Fruit fly (Drosophila melanogaster) S2 (cell line): ENCODE measurements around the gene CG6962.

Experiments used
- CG8478 ChIP-seq: fragments of >200 bp; optimal IDR thresholded peaks from 2 replicates; lab custom pipeline; 2018
- CTCF ChIP-seq, 2 experiments: fragments of >200 bp; optimal IDR thresholded peaks; 2 replicates each; lab custom pipeline; 2018

The CG6962 gene

DNA sequence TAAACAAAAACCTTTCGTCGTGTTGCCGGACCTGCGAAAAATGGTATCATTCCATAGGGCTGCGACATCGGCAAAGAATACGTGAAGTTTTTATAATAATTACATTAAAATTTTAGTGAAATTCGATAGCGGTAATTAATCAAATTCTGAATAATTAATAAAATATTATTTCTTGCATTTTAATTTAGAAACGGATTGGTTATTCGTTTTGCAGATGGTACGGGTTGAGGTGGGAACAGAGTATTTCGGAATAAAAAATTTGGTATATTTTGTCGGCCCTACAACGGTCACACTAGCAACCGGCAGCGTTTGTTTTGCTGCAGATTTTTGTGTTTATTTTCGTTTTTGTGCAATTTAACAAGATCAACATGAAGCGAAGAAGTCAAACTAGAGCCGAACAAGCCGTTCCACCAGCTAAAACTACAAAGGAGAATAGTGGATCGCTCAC lies at the start of gene CG6962, which contains the start of gene CG31368:
Gene CG6962, minus strand, starts transcription at position 29 of the 448 bp plus-strand sequence.
Gene CG31368, plus strand, starts transcription at position 285 of the 448 bp plus-strand sequence.
- TF ChIP-seq CTCF (optimal IDR thresholded peaks at IDR 0.05; lab: Kevin White, UChicago), result no peak
- no peak for TF ChIP-seq CG8478

DNA sequence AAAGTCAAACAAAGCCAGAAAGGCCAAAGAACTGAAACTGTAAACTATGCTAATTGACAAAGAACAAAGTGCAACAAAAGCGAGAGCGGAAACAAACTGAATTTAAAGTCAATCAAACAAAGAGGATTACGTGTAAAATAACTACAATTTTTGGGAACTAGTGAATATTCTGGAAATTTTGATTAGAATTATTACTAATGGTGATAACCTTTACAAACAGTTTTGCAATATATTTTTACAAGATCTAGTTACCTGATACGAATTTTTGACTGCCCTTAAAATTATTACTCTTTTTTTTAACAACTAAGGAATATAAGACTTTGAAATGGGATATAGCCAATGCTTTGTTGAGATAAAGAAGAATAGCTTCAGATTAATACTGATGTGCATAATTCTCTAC lies 48.6 kb upstream of the CG6962 start, which contains the start of gene CG14731:
Gene CG14731, plus strand, starts transcription at position 301 of the 400 bp plus-strand sequence.
- TF ChIP-seq CTCF (optimal IDR thresholded peaks at IDR 0.05; lab: Kevin White, UChicago), result no peak
- no peak for TF ChIP-seq CG8478

DNA sequence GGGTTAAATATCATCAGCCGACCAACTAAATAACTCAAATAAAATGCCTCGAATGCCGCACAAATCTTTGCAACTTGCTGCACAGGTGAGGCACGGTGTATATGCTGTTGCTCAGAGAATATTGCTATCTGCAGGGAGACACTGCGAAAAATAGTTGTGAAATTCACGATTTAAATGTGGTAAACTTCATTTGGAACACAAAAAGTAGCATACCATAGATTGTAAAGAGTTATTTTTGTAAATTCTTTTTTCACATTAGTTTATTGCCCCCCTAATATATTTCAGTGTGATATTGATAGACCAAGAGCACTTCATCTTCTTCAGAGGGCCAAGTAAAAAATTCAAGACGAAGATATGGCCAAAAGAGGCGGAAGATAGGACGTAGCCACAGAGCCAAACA lies 38.3 kb upstream of the CG6962 start:
- no peak for TF ChIP-seq CG8478
- TF ChIP-seq CTCF (optimal IDR thresholded peaks at IDR 0.05; lab: Kevin White, UChicago), result no peak

DNA sequence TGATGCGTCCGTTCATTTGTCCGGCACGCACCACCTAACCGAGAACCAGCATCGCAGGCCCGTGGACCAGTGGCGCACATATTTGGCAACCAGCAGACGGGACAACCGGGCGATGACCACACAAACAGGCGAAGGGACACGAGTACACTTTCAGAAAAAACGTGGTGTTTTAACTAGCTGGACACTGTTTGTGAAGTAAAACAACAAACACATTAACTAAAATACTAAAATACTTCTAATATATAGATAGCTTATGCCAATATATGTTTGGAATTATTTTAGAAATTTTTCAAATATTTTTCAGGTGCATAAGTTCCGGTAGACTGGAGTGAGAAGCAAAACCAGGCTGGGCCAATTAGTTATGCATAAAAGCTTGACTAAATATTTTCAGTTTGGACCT lies 20.6 kb upstream of the CG6962 start:
- TF ChIP-seq CG8478 (no peak), CTCF (optimal IDR thresholded peaks at IDR 0.05; lab: Kevin White, UChicago) (no peak)

DNA sequence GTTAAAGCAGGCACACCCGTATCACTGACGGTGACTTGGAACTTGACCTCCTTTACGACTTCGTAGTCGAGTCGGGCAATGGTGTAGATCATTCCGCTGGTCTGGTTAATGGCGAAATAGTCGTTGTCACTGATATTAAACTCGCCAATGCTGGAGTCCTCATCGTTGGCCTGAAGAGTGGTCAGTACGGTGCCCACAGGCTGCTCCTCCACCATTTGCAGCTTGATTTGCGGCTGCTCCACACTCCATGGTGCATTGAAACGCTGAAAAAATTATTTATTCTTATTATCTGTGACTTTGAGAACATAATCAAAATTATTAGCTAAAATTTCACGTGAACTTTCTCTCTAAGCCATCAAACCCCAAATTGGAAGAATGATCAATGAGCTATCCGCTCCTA lies 14.9 kb upstream of the CG6962 start, which contains the start of gene CG34307:
Gene CG34307, plus strand, starts transcription at position 301 of the 400 bp plus-strand sequence.
- TF ChIP-seq CTCF (optimal IDR thresholded peaks at IDR 0.05; lab: Kevin White, UChicago), result no peak
- no peak for TF ChIP-seq CG8478

DNA sequence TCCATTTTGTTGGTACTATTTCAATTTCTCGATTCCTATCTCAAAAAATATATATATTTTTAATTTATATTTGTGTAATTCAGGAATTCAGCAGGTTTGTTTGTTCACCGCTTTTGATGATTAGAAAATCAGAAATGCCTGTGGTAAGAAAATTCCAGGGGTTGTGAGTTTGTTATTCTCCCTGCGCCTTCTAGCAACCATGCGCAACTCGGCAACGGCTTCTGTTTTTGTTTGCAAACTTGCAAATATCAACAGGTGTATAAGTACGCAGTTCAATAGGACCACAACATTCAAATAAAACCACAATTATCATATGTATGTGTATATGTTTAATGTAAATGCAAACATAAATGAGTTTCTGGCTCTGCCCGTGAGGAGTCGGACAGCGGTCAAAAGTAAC lies 10.9 kb upstream of the CG6962 start, which contains the start of gene Dnali1:
Gene Dnali1, minus strand, starts transcription at position 101 of the 400 bp plus-strand sequence.
- TF ChIP-seq CG8478 (no peak), CTCF (optimal IDR thresholded peaks at IDR 0.05; lab: Kevin White, UChicago) (no peak)

DNA sequence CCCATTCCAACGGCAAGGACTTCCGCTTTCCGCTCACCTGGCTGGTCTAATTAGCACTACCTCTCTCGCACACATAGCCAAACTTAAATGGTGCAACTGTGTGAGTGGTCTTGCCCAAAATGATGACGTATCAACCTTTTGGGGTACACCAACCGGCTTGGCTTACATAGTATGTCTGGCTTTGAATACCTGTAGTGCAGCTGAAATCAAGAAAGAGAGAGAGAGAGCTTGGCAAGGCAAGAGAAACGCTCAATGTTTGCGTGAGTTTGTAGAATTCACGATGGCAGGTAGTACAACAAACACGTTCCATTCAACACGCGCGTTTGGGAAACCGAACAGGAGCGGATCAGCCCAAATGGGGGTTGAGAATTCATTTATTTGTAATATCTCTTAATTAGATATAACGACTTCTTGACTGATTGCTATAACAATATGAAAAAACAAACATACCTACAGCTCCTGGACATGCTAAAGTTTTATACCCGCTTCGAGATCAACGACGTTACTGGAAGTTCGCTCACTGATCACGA lies 5.8 kb upstream of the CG6962 start:
- TF ChIP-seq CTCF (optimal IDR thresholded peaks at IDR 0.05; lab: Kevin White, UChicago) (no peak), CG8478 (no peak)

DNA sequence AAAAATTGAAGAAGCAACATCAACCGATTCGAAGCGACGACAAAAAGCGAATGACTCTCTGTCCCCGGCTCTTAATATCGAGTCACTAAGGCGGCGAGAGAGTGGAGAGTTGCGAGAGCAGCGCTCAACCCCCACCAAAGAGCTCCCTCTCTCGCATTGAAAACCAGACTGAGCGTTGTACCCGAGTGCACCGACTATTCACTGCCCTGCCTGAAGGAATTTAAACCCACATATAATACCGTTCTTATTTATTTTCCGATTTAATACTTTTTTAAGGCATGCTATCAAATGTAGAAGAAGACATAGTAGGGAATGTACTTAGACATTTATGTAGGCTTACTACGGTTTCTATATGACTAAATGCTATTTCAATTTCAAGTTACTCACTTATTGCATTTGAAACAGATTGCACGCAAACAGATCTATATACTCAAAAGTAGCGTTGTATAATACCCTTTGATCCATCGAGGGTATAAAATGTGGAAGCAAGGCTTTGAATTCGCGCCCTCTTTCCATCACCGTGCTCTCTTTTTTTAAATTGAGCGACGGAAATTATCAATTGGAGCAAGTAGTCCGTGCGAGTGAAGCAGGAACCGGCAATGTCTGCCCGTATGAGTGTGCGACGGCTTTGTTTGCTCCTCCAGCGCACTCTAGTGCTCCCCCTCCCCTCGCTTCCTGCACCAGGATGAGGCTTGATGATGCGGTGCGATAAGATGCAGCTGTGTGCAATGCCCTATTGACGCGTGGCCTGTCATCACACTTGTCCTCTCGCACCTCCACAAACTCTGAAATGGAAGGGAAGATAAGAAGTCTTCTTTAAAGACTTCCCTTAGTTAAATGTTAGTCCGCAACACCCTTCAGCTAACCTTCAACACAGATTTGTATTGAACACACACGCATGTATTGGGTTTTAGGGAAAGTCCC lies 5.0 kb upstream of the CG6962 start, which contains the start of gene mthl5:
Gene mthl5, minus strand, starts transcription at position 55 of the 924 bp plus-strand sequence.
- TF ChIP-seq CTCF (optimal IDR thresholded peaks at IDR 0.05; lab: Kevin White, UChicago) (no peak), CG8478 (no peak)

DNA sequence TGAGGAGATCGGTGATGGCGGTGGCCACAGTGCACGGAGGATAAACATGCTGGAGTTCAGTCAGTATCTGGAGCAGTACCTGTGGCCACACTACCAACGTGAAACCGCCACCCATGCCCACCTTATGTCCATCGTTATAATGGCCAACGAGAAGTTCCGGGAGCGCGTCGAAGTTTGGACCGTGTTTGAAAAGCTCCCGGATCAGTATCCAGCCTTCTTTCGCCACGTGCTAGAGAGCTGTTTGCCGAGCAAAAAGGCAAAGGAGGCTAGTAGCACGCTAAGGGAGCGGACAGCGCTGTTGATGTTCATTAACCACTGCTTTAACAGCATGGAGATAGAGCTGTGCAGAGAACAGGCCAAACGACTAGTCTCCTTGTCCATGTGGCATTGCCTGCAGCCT lies 795 bp upstream of the CG6962 start:
- TF ChIP-seq CG8478 (no peak), CTCF (optimal IDR thresholded peaks at IDR 0.05; lab: Kevin White, UChicago) (no peak)

DNA sequence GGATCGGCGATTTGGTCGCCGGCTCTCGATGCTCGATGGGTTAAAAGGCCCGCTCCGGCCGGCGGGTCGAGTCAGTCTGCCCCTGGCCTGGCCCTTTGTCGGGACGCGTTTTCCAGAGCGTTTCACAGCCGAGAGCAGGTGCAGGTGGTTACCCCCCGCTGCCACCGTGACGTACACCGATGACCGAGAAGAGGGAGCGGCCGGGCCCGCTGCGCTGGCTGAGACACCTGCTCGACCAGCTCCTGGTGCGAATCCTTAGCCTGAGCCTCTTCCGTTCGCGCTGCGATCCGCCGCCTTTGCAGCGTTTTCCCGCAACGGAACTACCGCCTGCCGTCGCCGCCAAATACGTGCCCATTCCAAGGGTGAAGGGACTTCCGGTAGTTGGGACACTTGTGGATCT lies 5.2 kb downstream of the CG6962 start, which contains the start of gene sad:
Gene sad, plus strand, starts transcription at position 74 of the 400 bp plus-strand sequence.
- TF ChIP-seq CG8478, result no peak
- no peak for TF ChIP-seq CTCF (optimal IDR thresholded peaks at IDR 0.05; lab: Kevin White, UChicago)

DNA sequence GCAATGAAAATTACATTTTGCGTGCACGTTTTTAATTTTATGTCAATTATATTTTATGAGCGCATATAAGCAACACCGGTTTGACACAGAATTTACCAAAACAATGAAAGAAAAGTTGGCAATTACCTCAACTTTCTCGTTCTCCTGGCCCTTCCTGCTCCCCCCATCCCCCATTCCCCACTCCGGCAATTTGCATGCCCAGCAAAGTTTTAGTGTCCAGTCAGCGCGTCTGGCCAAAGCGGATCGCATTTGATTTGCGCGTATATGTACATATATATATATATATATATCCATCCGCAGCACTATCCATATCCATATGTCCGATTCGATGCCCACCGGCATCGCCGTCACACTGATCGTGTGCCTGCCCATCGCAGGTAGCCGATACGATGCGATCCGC lies 5.6 kb downstream of the CG6962 start:
- TF ChIP-seq CG8478, result no peak
- no peak for TF ChIP-seq CTCF (optimal IDR thresholded peaks at IDR 0.05; lab: Kevin White, UChicago)

DNA sequence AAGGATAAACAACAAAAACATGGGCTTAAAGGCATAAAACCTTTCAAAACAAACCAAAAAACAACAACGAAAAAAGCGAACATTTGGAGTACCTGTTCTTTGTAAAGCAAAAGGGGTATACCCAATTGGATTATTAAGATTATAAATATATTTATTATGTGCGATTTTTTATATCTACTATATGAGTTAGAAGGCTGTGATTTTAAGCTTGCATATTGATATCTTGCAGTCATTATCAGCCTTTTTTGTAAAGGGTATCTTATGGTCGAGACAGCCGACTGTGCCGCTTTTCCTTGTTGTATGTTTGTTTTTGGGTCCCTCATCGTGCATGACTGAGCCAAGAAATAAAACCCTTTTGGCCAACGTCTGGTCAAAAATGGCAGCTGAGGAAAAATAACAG lies 9.6 kb downstream of the CG6962 start:
- no peak for TF ChIP-seq CG8478
- no peak for TF ChIP-seq CTCF (optimal IDR thresholded peaks at IDR 0.05; lab: Kevin White, UChicago)

DNA sequence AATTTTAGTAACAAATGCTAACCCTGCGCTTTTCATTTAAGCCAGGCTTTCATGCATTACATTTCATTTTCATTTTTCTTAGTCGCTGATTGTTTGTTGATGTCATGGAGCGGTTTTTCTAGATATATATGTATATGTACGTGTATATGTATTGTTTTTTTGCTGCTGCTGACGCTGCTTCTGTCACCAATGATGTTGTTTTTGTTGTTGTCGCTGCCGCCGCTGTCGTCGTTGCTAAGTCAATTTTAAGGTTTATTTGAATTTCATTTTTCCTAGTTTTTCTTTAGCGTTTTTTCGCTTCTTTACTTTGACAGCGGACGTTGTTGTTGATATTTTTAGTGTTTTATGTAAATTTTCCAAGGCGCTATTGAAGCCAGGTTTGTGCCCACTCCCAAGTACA lies 12.2 kb downstream of the CG6962 start:
- TF ChIP-seq CTCF (optimal IDR thresholded peaks at IDR 0.05; lab: Kevin White, UChicago), result no peak
- TF ChIP-seq CG8478, result no peak

DNA sequence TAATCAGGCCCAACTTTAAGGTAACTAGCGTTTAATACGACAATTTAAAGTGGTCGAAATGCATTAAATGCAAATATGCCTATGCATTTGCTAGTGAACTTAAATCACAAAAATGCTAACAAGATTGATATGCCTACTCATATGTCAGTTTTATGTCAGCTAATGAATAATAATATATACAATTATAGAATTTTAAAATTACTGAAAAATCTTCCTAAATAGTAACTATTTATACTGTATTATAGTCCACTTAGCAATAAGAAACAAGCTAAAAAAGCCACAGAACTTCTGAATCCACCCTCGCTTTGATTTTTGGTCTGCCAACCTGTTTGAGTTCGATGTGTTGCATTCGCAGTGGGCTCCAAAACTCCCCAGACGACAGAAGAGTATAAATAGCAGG lies 12.7 kb downstream of the CG6962 start:
- TF ChIP-seq CG8478 (no peak), CTCF (optimal IDR thresholded peaks at IDR 0.05; lab: Kevin White, UChicago) (no peak)

DNA sequence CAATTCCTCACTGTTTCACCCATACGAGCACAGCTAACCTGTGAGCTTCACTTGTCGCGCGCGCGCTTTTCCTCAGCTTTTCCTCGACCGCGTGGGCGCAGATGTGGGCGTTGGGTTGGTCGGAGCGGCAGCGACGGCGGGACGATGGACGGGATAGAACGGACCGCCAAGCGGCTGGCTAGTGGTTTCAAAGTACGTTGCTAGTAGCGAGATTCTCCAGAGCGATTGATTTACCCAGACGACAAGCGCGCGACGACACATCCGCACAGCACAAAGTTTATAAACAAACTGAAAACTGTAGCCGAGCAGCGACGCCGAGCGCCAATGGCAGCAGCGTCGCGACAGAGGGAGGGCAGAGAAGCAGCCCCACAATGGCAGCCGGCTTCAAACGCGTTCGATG lies 13.2 kb downstream of the CG6962 start, which contains the start of gene CG6959:
Gene CG6959, minus strand, starts transcription at position 292 of the 400 bp plus-strand sequence.
- TF ChIP-seq CTCF (optimal IDR thresholded peaks at IDR 0.05; lab: Kevin White, UChicago), result no peak
- no peak for TF ChIP-seq CG8478

DNA sequence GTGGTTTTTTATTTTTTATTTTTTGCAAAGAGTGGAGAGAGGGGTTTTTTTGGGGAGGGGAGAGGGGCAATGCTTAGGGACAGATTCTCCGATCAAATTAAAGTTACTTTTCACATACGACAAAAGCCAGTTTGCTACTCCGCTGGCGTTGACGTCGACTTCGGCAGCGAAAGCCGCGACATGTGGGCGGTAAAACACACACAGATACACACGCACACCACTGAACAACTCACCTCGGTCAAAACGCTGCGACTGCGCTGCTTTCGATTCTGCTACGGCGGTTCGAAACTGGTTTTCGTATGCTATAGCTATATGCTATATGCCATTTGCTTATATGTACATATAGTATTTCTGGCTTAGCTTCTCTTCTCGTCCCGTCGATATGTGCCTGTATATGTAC lies 13.8 kb downstream of the CG6962 start:
- TF ChIP-seq CG8478, result no peak
- no peak for TF ChIP-seq CTCF (optimal IDR thresholded peaks at IDR 0.05; lab: Kevin White, UChicago)
